Worm (Caenorhabditis elegans): ENCODE measurements around the gene clec-137.

Gene clec-137

DNA sequence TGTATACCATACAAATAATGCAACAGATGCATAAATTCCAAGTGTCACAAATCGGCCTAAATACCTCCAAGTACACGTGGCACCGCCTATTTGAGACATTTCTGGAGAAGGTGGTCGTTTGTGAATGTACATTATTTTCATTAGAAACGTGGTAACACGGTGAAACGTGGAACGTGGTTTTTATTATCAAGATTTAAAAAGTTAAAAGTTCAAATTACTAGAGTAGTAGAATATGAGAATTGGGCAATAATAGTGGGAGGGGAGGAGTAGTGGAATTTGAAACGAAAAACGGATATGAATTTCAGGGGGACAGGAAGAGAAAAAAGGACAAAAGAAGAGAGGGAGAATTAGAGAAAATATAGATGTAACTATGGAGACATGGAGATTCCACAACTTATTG lies 37.9 kb upstream of the clec-137 start, which contains the start of gene fut-6:
Gene fut-6, minus strand, starts transcription at position 101 of the 400 bp plus-strand sequence.
- TF ChIP-seq C06A6.2 (GFP tag; conservative IDR thresholded peaks at IDR 0.05) (no peak), lin-26 (GFP tag; IDR thresholded peaks at IDR 0.05) (no peak), bed-1 (GFP tag; IDR thresholded peaks at IDR 0.05) (no peak), pbrm-1 (GFP tag; IDR thresholded peaks at IDR 0.05) (no peak), bed-2 (GFP tag; IDR thresholded peaks at IDR 0.05) (no peak), pha-4 (tag; optimal IDR thresholded peaks at IDR 0.05) (no peak), hlh-12 (tag; optimal IDR thresholded peaks at IDR 0.05) (no peak), chd-7 (tag; optimal IDR thresholded peaks at IDR 0.05) (no peak), F22D6.2 (tag; optimal IDR thresholded peaks at IDR 0.05) (no peak), zim-3 (tag; optimal IDR thresholded peaks at IDR 0.05) (no peak), T07F8.4 (tag; optimal IDR thresholded peaks at IDR 0.05) (no peak), Y67H2A.10 (GFP tag; conservative IDR thresholded peaks at IDR 0.05) (no peak), F33H1.4 (GFP tag; IDR thresholded peaks at IDR 0.05) (no peak), B0019.2 (GFP tag; conservative IDR thresholded peaks at IDR 0.05) (no peak)

DNA sequence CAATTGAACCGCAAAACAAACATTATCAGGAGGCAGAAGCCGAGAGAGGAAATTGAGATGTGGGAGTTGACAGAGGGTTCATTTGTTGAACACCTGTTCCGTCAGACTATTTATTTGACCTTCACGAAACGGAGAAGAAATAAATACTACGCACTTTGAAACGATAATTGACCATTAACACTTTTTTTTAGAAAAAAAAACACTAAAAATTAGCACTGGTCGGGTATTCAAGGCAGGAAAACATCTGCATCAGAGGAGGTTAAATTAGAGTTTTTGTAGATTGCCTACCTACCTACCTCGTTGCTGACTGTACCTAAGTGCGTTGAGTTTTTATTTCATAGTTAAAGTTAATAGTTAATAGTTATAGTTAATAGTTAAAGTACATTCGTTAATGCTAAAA lies 32.2 kb upstream of the clec-137 start:
- TF ChIP-seq somi-1 (GFP tag; optimal IDR thresholded peaks at IDR 0.05) (no peak), fkh-3 (tag; optimal IDR thresholded peaks at IDR 0.05) (no peak), snpc-4 (GFP tag; optimal IDR thresholded peaks at IDR 0.05) (no peak), snpc-4 (tag; optimal IDR thresholded peaks at IDR 0.05) (no peak)

- TF ChIP-seq nfyb-1 (GFP tag; IDR thresholded peaks at IDR 0.05) (no peak), die-1 (tag; optimal IDR thresholded peaks at IDR 0.05) (no peak), madf-3 (GFP tag; IDR thresholded peaks at IDR 0.05) (0 out of 2 replicates have a peak, but pooled peaks have one; percentile 8), Y79H2A.3 (GFP tag; conservative IDR thresholded peaks at IDR 0.05) (no peak)
Observed at ce11 chrII:4648785-4649184, 30.9 kb upstream of the clec-137 start, which contains the start of gene lgc-27. lgc-27 (plus strand) TSS chrII:4649085.

ce11 chrII:4640748-4641147 lies 22.9 kb upstream of the clec-137 start:
- TF ChIP-seq B0336.3 (GFP tag; IDR thresholded peaks at IDR 0.05) (no peak), fkh-3 (tag; optimal IDR thresholded peaks at IDR 0.05) (no peak), hrde-1 (tag; optimal IDR thresholded peaks at IDR 0.05; ENCODE audit: borderline replicate concordance) (no peak), lsl-1 (GFP tag; optimal IDR thresholded peaks at IDR 0.05) (no peak), nfya-1 (tag; optimal IDR thresholded peaks at IDR 0.05; ENCODE audit: borderline replicate concordance, insufficient read depth) (no peak), hlh-26 (GFP tag; conservative IDR thresholded peaks at IDR 0.05) (no peak), ccch-3 (GFP tag; optimal IDR thresholded peaks at IDR 0.05) (no peak), C17E4.6 (GFP tag; IDR thresholded peaks at IDR 0.05) (no peak), snpc-3.4 (tag; optimal IDR thresholded peaks at IDR 0.05) (no peak), ceh-27 (GFP tag; optimal IDR thresholded peaks at IDR 0.05) (no peak), madf-6 (GFP tag; IDR thresholded peaks at IDR 0.05) (no peak), tbp1 (GFP tag; optimal IDR thresholded peaks at IDR 0.05) (no peak), F57C9.4 (tag; optimal IDR thresholded peaks at IDR 0.05) (no peak), lir-1 (GFP tag; conservative IDR thresholded peaks at IDR 0.05) (no peak), madf-8 (GFP tag; conservative IDR thresholded peaks at IDR 0.05) (no peak), F52B5.7 (tag; optimal IDR thresholded peaks at IDR 0.05) (no peak), B0019.2 (GFP tag; conservative IDR thresholded peaks at IDR 0.05) (no peak), ceh-58 (GFP tag; IDR thresholded peaks at IDR 0.05) (no peak), snpc-1.3 (tag; optimal IDR thresholded peaks at IDR 0.05; ENCODE audit: insufficient read depth) (no peak)
